Worm (Caenorhabditis elegans) whole organism, L3 larva: ENCODE measurements around the gene grl-25.
A peak's percentile ranks its signal among the peaks of the same experiment; 100 is the strongest.

Source experiments
- R02D3.7 ChIP-seq: fragments of 150-350 bp; optimal IDR thresholded peaks from 2 replicates; lab custom pipeline; 2014; ENCODE audit warnings: missing biosample characterization, missing genetic modification characterization
- ZK546.5 ChIP-seq: sonication (generic microtip); optimal IDR thresholded peaks from 2 replicates; lab custom pipeline; 2017; ENCODE audit warnings: missing biosample characterization, missing genetic modification characterization
- aly-2 ChIP-seq: fragments of 150-350 bp; optimal IDR thresholded peaks from 2 replicates; lab custom pipeline; 2014; ENCODE audit warnings: missing biosample characterization, missing genetic modification characterization
- ama-1 ChIP-seq: fragments of 150-350 bp; optimal IDR thresholded peaks from 2 replicates; lab custom pipeline; 2018
- ceh-16 ChIP-seq: sonication (generic microtip); optimal IDR thresholded peaks from 2 replicates; lab custom pipeline; 2017; ENCODE audit warnings: missing biosample characterization, missing genetic modification characterization
- ceh-28 ChIP-seq: fragments of 150-350 bp; optimal IDR thresholded peaks from 2 replicates; lab custom pipeline; 2014; ENCODE audit warnings: missing biosample characterization, missing genetic modification reagents, missing genetic modification characterization
- ceh-82 ChIP-seq: fragments of 150-350 bp; optimal IDR thresholded peaks from 2 replicates; lab custom pipeline; 2014; ENCODE audit warnings: missing biosample characterization, missing genetic modification characterization
- ceh-9 ChIP-seq: sonication (generic microtip); optimal IDR thresholded peaks from 2 replicates; lab custom pipeline; 2018; ENCODE audit warnings: missing biosample characterization, missing genetic modification characterization
- daf-12 ChIP-seq: fragments of 150-350 bp; optimal IDR thresholded peaks from 2 replicates; lab custom pipeline; 2014; ENCODE audit warnings: missing biosample characterization, missing genetic modification reagents, missing genetic modification characterization
- egl-27 ChIP-seq: sonication (generic microtip); optimal IDR thresholded peaks from 4 replicates; lab custom pipeline; 2017; ENCODE audit warnings: missing biosample characterization, missing genetic modification reagents, missing genetic modification characterization
- egl-5 ChIP-seq: fragments of 150-350 bp; optimal IDR thresholded peaks from 2 replicates; lab custom pipeline; 2017; ENCODE audit warnings: missing biosample characterization, missing genetic modification reagents, missing genetic modification characterization, inconsistent platforms
- elt-1 ChIP-seq: fragments of 150-350 bp; optimal IDR thresholded peaks from 2 replicates; lab custom pipeline; 2014; ENCODE audit warnings: missing biosample characterization, missing genetic modification characterization
- elt-2 ChIP-seq: sonication (generic microtip); optimal IDR thresholded peaks from 2 replicates; lab custom pipeline; 2016; ENCODE audit warnings: missing genetic modification reagents, mild to moderate bottlenecking, missing genetic modification characterization, missing compliant biosample characterization
- elt-3 ChIP-seq, 3 experiments: fragments of 150-350 bp in 1 of 3; sonication (generic microtip) in 2 of 3; optimal IDR thresholded peaks; 2 replicates in 2 of 3; 4 replicates in 1 of 3; lab custom pipeline; 2014 to 2017; ENCODE audit warnings: missing biosample characterization in 3 of 3, missing genetic modification characterization in 3 of 3
- eor-1 ChIP-seq, 2 experiments: fragments of 150-350 bp; optimal IDR thresholded peaks; 2 replicates each; lab custom pipeline; 2014 to 2018; ENCODE audit warnings: missing biosample characterization in 2 of 2, missing genetic modification characterization in 2 of 2
- fkh-10 ChIP-seq: sonication (generic microtip); optimal IDR thresholded peaks from 2 replicates; lab custom pipeline; 2017; ENCODE audit warnings: missing biosample characterization, missing genetic modification reagents, missing genetic modification characterization
- fkh-2 ChIP-seq: fragments of 150-350 bp; optimal IDR thresholded peaks from 2 replicates; lab custom pipeline; 2014; ENCODE audit warnings: missing biosample characterization, missing genetic modification reagents, missing genetic modification characterization
- fos-1 ChIP-seq: fragments of 150-350 bp; optimal IDR thresholded peaks from 2 replicates; lab custom pipeline; 2014; ENCODE audit warnings: missing biosample characterization, missing genetic modification characterization
- hmg-11 ChIP-seq: sonication (generic microtip); optimal IDR thresholded peaks from 2 replicates; lab custom pipeline; 2016; ENCODE audit warnings: missing genetic modification characterization, missing compliant biosample characterization
- jun-1 ChIP-seq: fragments of 150-350 bp; optimal IDR thresholded peaks from 2 replicates; lab custom pipeline; 2014; ENCODE audit warnings: missing biosample characterization, missing genetic modification reagents, missing genetic modification characterization
- lin-15B ChIP-seq: fragments of 150-350 bp; optimal IDR thresholded peaks from 2 replicates; lab custom pipeline; 2014; ENCODE audit warnings: missing biosample characterization, missing genetic modification characterization
- lin-39 ChIP-seq: fragments of 150-350 bp; optimal IDR thresholded peaks from 2 replicates; lab custom pipeline; 2018; ENCODE audit warnings: missing biosample characterization, missing genetic modification reagents, missing genetic modification characterization
- lsy-12 ChIP-seq: sonication (generic microtip); optimal IDR thresholded peaks from 2 replicates; lab custom pipeline; 2016; ENCODE audit warnings: mild to moderate bottlenecking, missing genetic modification characterization, missing compliant biosample characterization
- mdl-1 ChIP-seq: fragments of 150-350 bp; optimal IDR thresholded peaks from 2 replicates; lab custom pipeline; 2014; ENCODE audit warnings: missing biosample characterization, missing genetic modification characterization
- mml-1 ChIP-seq: fragments of 150-350 bp; sonication (generic microtip); optimal IDR thresholded peaks from 3 replicates; lab custom pipeline; 2014; ENCODE audit warnings: missing biosample characterization, missing genetic modification characterization
- nfya-1 ChIP-seq: sonication (generic microtip); optimal IDR thresholded peaks from 2 replicates; lab custom pipeline; 2017; ENCODE audit warnings: missing genetic modification characterization, mild to moderate bottlenecking, missing compliant biosample characterization, antibody characterized with exemption, moderate library complexity; ENCODE audit not compliant: insufficient read depth
- nhr-11 ChIP-seq: fragments of 150-350 bp; optimal IDR thresholded peaks from 2 replicates; lab custom pipeline; 2014; ENCODE audit warnings: missing biosample characterization, missing genetic modification characterization
- nhr-23 ChIP-seq: fragments of 150-350 bp; optimal IDR thresholded peaks from 2 replicates; lab custom pipeline; 2014; ENCODE audit warnings: missing biosample characterization, missing genetic modification reagents, missing genetic modification characterization
- nhr-237 ChIP-seq: fragments of 150-350 bp; optimal IDR thresholded peaks from 2 replicates; lab custom pipeline; 2014; ENCODE audit warnings: missing biosample characterization, missing genetic modification characterization
- nhr-25 ChIP-seq: sonication (generic microtip); optimal IDR thresholded peaks from 2 replicates; lab custom pipeline; 2017; ENCODE audit warnings: missing biosample characterization, missing genetic modification characterization
- nhr-28 ChIP-seq: fragments of 150-350 bp; optimal IDR thresholded peaks from 2 replicates; lab custom pipeline; 2014; ENCODE audit warnings: missing biosample characterization, missing genetic modification characterization
- nhr-43 ChIP-seq: sonication (generic microtip); optimal IDR thresholded peaks from 2 replicates; lab custom pipeline; 2016; ENCODE audit warnings: mild to moderate bottlenecking, missing genetic modification characterization, missing compliant biosample characterization; ENCODE audit not compliant: poor library complexity, severe bottlenecking
- nhr-67 ChIP-seq: fragments of 150-350 bp; optimal IDR thresholded peaks from 2 replicates; lab custom pipeline; 2014; ENCODE audit warnings: missing biosample characterization, missing genetic modification characterization
- nhr-76 ChIP-seq: fragments of 150-350 bp; sonication (generic microtip); optimal IDR thresholded peaks from 5 replicates; lab custom pipeline; 2014; ENCODE audit warnings: missing biosample characterization, missing genetic modification characterization
- nhr-77 ChIP-seq: fragments of 150-350 bp; optimal IDR thresholded peaks from 2 replicates; lab custom pipeline; 2014; ENCODE audit warnings: missing biosample characterization, missing genetic modification characterization
- pha-4 ChIP-seq: fragments of 150-350 bp; optimal IDR thresholded peaks from 2 replicates; lab custom pipeline; 2014; ENCODE audit warnings: missing biosample characterization, missing genetic modification reagents, missing genetic modification characterization
- pqm-1 ChIP-seq: fragments of 150-350 bp; optimal IDR thresholded peaks from 2 replicates; lab custom pipeline; 2017; ENCODE audit warnings: missing biosample characterization, missing genetic modification characterization, inconsistent platforms
- sea-2 ChIP-seq: fragments of 150-350 bp; sonication (generic microtip); optimal IDR thresholded peaks from 4 replicates; lab custom pipeline; 2014; ENCODE audit warnings: missing biosample characterization, missing genetic modification reagents, missing genetic modification characterization
- skn-1 ChIP-seq: fragments of 150-350 bp; optimal IDR thresholded peaks from 2 replicates; lab custom pipeline; 2014; ENCODE audit warnings: missing biosample characterization, missing genetic modification characterization
- snpc-4 ChIP-seq: fragments of 150-350 bp; optimal IDR thresholded peaks from 2 replicates; lab custom pipeline; 2014; ENCODE audit warnings: missing biosample characterization, missing genetic modification characterization
- tbx-2 ChIP-seq: sonication (generic microtip); optimal IDR thresholded peaks from 2 replicates; lab custom pipeline; 2016; ENCODE audit warnings: mild to moderate bottlenecking, missing genetic modification characterization, missing compliant biosample characterization
- unc-39 ChIP-seq: sonication (generic microtip); optimal IDR thresholded peaks from 4 replicates; lab custom pipeline; 2017; ENCODE audit warnings: missing biosample characterization, missing genetic modification characterization
- unc-62 ChIP-seq: fragments of 150-350 bp; sonication (generic microtip); optimal IDR thresholded peaks from 4 replicates; lab custom pipeline; 2014; ENCODE audit warnings: missing biosample characterization, missing genetic modification reagents, missing genetic modification characterization
- zag-1 ChIP-seq: fragments of 150-350 bp; optimal IDR thresholded peaks from 2 replicates; lab custom pipeline; 2014; ENCODE audit warnings: missing biosample characterization, missing genetic modification characterization
- ztf-11 ChIP-seq: fragments of 150-350 bp; optimal IDR thresholded peaks from 2 replicates; lab custom pipeline; 2014; ENCODE audit warnings: missing biosample characterization, missing genetic modification characterization
- ztf-4 ChIP-seq: fragments of 150-350 bp; optimal IDR thresholded peaks from 2 replicates; lab custom pipeline; 2014; ENCODE audit warnings: missing biosample characterization, missing genetic modification characterization

The grl-25 gene

DNA sequence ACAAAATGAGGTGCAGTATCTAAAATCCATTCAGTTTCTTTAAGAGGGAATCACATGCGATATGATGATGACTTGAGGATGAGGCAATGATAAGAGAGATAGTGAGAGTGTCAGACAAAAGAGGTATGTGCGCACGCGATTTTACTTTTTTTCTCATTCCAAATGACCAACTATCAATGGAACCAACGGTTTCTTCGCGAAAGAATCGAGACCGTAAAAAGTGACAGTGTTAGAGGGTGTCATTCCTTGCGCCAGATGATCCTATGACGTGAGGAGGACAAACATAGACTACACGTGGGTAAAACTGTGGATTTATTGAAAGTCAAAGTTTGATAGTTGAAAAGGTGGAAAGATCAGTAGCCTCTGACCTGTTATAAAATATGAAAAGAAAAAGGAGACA lies 21.7 kb downstream of the grl-25 start (continued):
- no peak for TF ChIP-seq mdl-1 (tag; lab: Kevin White, UChicago)
- peak; percentile 67 for TF ChIP-seq nhr-23

ce11 chrIII:8984412-8984811 lies 22.3 kb downstream of the grl-25 start:
- TF ChIP-seq ZK546.5 (no peak), nhr-11 (tag; lab: Kevin White, UChicago) (no peak), hmg-11 (tag; lab: Kevin White, UChicago) (no peak), nhr-43 (tag; lab: Kevin White, UChicago) (no peak), lin-39 (tag; lab: Kevin White, UChicago) (no peak), nhr-67 (tag; lab: Kevin White, UChicago) (no peak), daf-12 (tag; lab: Kevin White, UChicago) (no peak), ceh-28 (no peak), pqm-1 (tag; lab: Kevin White, UChicago) (peak; percentile 4), elt-2 (peak; percentile 45)
- TF ChIP-seq, all 47 proteins: peak for 2

DNA sequence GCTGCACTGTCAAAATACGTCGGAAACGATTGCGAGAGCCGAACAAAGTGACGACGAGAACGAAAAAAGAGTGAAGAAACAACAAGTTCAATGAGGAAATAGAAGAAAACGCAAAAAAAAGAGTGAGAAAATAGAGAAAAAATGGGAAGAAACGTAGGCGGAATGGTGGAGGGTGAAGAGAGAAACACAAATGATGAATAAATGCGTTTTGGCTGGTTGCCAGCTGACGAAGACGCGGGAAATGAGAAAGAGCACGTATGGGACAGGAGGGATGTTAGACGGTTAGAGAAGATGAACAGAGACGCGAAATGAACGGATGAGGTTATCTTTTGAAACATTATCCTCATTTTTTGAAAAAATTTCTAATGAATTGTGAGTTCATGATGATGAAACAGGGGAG lies 22.9 kb downstream of the grl-25 start:
- peak; percentile 74 for TF ChIP-seq pha-4 (tag; lab: Kevin White, UChicago)
- TF ChIP-seq fos-1 (tag; lab: Kevin White, UChicago), result no peak
- TF ChIP-seq nhr-25, result peak; percentile 54
- no peak for TF ChIP-seq unc-62 (GFP tag; lab: Kevin White, UChicago)
- no peak for TF ChIP-seq fkh-2 (tag; lab: Kevin White, UChicago)
- no peak for TF ChIP-seq nhr-28 (tag; lab: Kevin White, UChicago)
- no peak for TF ChIP-seq eor-1 (tag; optimal IDR thresholded peaks at IDR 0.05; lab: Kevin White, UChicago)
- TF ChIP-seq ama-1, result no peak
- TF ChIP-seq mml-1 (tag; lab: Kevin White, UChicago), result no peak
- no peak for TF ChIP-seq nhr-237
- TF ChIP-seq nhr-77 (tag; lab: Kevin White, UChicago), result no peak
- TF ChIP-seq ZK546.5, result no peak
- TF ChIP-seq snpc-4, result peak; percentile 46
- no peak for TF ChIP-seq nhr-43 (tag; lab: Kevin White, UChicago)
- TF ChIP-seq tbx-2 (tag; lab: Kevin White, UChicago), result peak; percentile 9
- no peak for TF ChIP-seq nhr-76 (tag; lab: Kevin White, UChicago)
- no peak for TF ChIP-seq ztf-4 (tag; lab: Kevin White, UChicago)
- no peak for TF ChIP-seq sea-2
- no peak for TF ChIP-seq ceh-9 (tag; lab: Kevin White, UChicago)
- TF ChIP-seq unc-39 (tag; lab: Kevin White, UChicago), result no peak
- TF ChIP-seq nhr-23, result peak; percentile 40
- TF ChIP-seq R02D3.7 (tag; lab: Kevin White, UChicago), result peak; percentile 2
- TF ChIP-seq fkh-10 (GFP tag; lab: Kevin White, UChicago), result peak; percentile 7
- TF ChIP-seq pqm-1 (tag; lab: Kevin White, UChicago), result no peak
- no peak for TF ChIP-seq mdl-1 (tag; lab: Kevin White, UChicago)
- peak; percentile 38 for TF ChIP-seq jun-1 (tag; lab: Kevin White, UChicago)
- no peak for TF ChIP-seq skn-1 (tag; lab: Kevin White, UChicago)
- no peak for TF ChIP-seq elt-3 (tag; optimal IDR thresholded peaks at IDR 0.05; lab: Kevin White, UChicago)
- peak; percentile 86 for TF ChIP-seq egl-5 (tag; lab: Kevin White, UChicago)
- TF ChIP-seq egl-27, result no peak
- peak; percentile 61 for TF ChIP-seq lin-39 (tag; lab: Kevin White, UChicago)
- TF ChIP-seq nhr-11 (tag; lab: Kevin White, UChicago), result no peak
- TF ChIP-seq ceh-28, result no peak
- TF ChIP-seq hmg-11 (tag; lab: Kevin White, UChicago), result peak; percentile 39
- no peak for TF ChIP-seq elt-1 (tag; lab: Kevin White, UChicago)
- no peak for TF ChIP-seq ztf-11 (tag; lab: Kevin White, UChicago)
- no peak for TF ChIP-seq ceh-16
- no peak for TF ChIP-seq daf-12 (tag; lab: Kevin White, UChicago)
- peak; percentile 31 for TF ChIP-seq elt-2
- no peak for TF ChIP-seq ceh-82 (tag; lab: Kevin White, UChicago)
- TF ChIP-seq nfya-1 (tag; lab: Kevin White, UChicago), result peak; percentile 85
- TF ChIP-seq lsy-12 (tag; lab: Kevin White, UChicago), result peak; percentile 11
- TF ChIP-seq aly-2 (tag; lab: Kevin White, UChicago), result no peak
- no peak for TF ChIP-seq zag-1 (tag; lab: Kevin White, UChicago)
- TF ChIP-seq lin-15B (tag; lab: Kevin White, UChicago), result peak; percentile 32
